Worm (Caenorhabditis elegans): ENCODE data around the gene srg-3.

The srg-3 gene

ce11 chrIII:6278301-6278827, 8.2 kb upstream of the srg-3 start, which contains the start of gene C18F10.7:
Gene C18F10.7 (minus strand): TSS chrIII:6278351.
- TF ChIP-seq pqm-1 (tag; optimal IDR thresholded peaks at IDR 0.05) = no peak
- TF ChIP-seq dmd-8 (GFP tag; IDR thresholded peaks at IDR 0.05) = no peak
- TF ChIP-seq vab-7 (GFP tag; IDR thresholded peaks at IDR 0.05) = no peak
- no peak for TF ChIP-seq F26F4.8 (GFP tag; conservative IDR thresholded peaks at IDR 0.05)
- TF ChIP-seq aly-2 (tag; optimal IDR thresholded peaks at IDR 0.05) = no peak
- TF ChIP-seq spr-1 (tag; optimal IDR thresholded peaks at IDR 0.05) = peak; percentile 13
- 0 out of 2 replicates have a peak, but pooled peaks have one; percentile 31 for TF ChIP-seq php-3 (GFP tag; IDR thresholded peaks at IDR 0.05)
- no peak for TF ChIP-seq nhr-25 (tag; optimal IDR thresholded peaks at IDR 0.05; ENCODE audit: borderline replicate concordance, insufficient read depth)
- TF ChIP-seq Y48G9A.11 (GFP tag; IDR thresholded peaks at IDR 0.05) = peak; percentile 53
- no peak for TF ChIP-seq mxl-2 (GFP tag; conservative IDR thresholded peaks at IDR 0.05)
- TF ChIP-seq daf-16 (GFP tag; optimal IDR thresholded peaks at IDR 0.05) = no peak
- no peak for TF ChIP-seq daf-16 (tag; optimal IDR thresholded peaks at IDR 0.05)
- no peak for TF ChIP-seq lin-13 (GFP tag; optimal IDR thresholded peaks at IDR 0.05)
- no peak for TF ChIP-seq F44E2.7 (GFP tag; IDR thresholded peaks at IDR 0.05)
- no peak for TF ChIP-seq lin-29 (GFP tag; IDR thresholded peaks at IDR 0.05)
- no peak for TF ChIP-seq nhr-76 (tag; optimal IDR thresholded peaks at IDR 0.05)
- TF ChIP-seq daf-8 (GFP tag; IDR thresholded peaks at IDR 0.05) = no peak
- TF ChIP-seq aha-1 (tag) = peak; percentile 94
- TF ChIP-seq snpc-4 (tag; optimal IDR thresholded peaks at IDR 0.05) = no peak
- no peak for TF ChIP-seq zfp-3 (GFP tag; conservative IDR thresholded peaks at IDR 0.05)
- TF ChIP-seq F10B5.3 (tag; optimal IDR thresholded peaks at IDR 0.05) = no peak
- TF ChIP-seq nhr-6 (tag; optimal IDR thresholded peaks at IDR 0.05) = peak; percentile 21
- TF ChIP-seq duxl-1 (tag; optimal IDR thresholded peaks at IDR 0.05; ENCODE audit: poor library complexity) = no peak
- no peak for TF ChIP-seq hif-1 (tag; optimal IDR thresholded peaks at IDR 0.05)
- TF ChIP-seq zip-11 (GFP tag; IDR thresholded peaks at IDR 0.05) = no peak
- no peak for TF ChIP-seq lin-39 (tag; optimal IDR thresholded peaks at IDR 0.05)
- TF ChIP-seq mdl-1 (tag; optimal IDR thresholded peaks at IDR 0.05) = peak; percentile 84 to 94
- no peak for TF ChIP-seq ZK546.5 (tag; optimal IDR thresholded peaks at IDR 0.05)
- peak; percentile 1 for TF ChIP-seq nhr-102 (tag; optimal IDR thresholded peaks at IDR 0.05)
- TF ChIP-seq mes-2 (tag; optimal IDR thresholded peaks at IDR 0.05; ENCODE audit: poor library complexity, severe bottlenecking) = peak; percentile 49
- TF ChIP-seq dmd-9 (GFP tag; IDR thresholded peaks at IDR 0.05) = no peak
- TF ChIP-seq D1046.2 (GFP tag; IDR thresholded peaks at IDR 0.05) = no peak
- TF ChIP-seq lin-1 (GFP tag; IDR thresholded peaks at IDR 0.05) = no peak
- TF ChIP-seq nhr-111 (GFP tag; optimal IDR thresholded peaks at IDR 0.05) = no peak
- TF ChIP-seq unc-62 (GFP tag; optimal IDR thresholded peaks at IDR 0.05 in 1 of 2) = peak in 1 of 2 experiments; percentile 70
- no peak for TF ChIP-seq unc-62 (tag; optimal IDR thresholded peaks at IDR 0.05)
- TF ChIP-seq ama-1 (optimal IDR thresholded peaks at IDR 0.05) = no peak
- no peak for TF ChIP-seq ceh-28 (tag; optimal IDR thresholded peaks at IDR 0.05)
- no peak for TF ChIP-seq daf-12 (tag; optimal IDR thresholded peaks at IDR 0.05)
- no peak for TF ChIP-seq attf-4 (tag; optimal IDR thresholded peaks at IDR 0.05)
- no peak for TF ChIP-seq dve-1 (tag; optimal IDR thresholded peaks at IDR 0.05; ENCODE audit: insufficient read depth)
- TF ChIP-seq T26A8.4 (GFP tag; IDR thresholded peaks at IDR 0.05) = no peak
- TF ChIP-seq ztf-7 (tag; optimal IDR thresholded peaks at IDR 0.05) = no peak
- TF ChIP-seq tag-97 (GFP tag; IDR thresholded peaks at IDR 0.05) = no peak
- no peak for TF ChIP-seq mxl-3 (GFP tag; optimal IDR thresholded peaks at IDR 0.05)
- no peak for TF ChIP-seq mep-1 (tag; optimal IDR thresholded peaks at IDR 0.05)
- no peak for TF ChIP-seq ceh-62 (tag; optimal IDR thresholded peaks at IDR 0.05)
- no peak for TF ChIP-seq lim-7 (GFP tag; IDR thresholded peaks at IDR 0.05)
- TF ChIP-seq ceh-82 (tag; optimal IDR thresholded peaks at IDR 0.05) = no peak
- TF ChIP-seq F37D6.2 (tag; optimal IDR thresholded peaks at IDR 0.05) = no peak
- TF ChIP-seq nhr-77 (tag; optimal IDR thresholded peaks at IDR 0.05) = no peak
- peak; percentile 8 for TF ChIP-seq F49E8.2 (tag; optimal IDR thresholded peaks at IDR 0.05; ENCODE audit: borderline replicate concordance)
- TF ChIP-seq dpl-1 (GFP tag; optimal IDR thresholded peaks at IDR 0.05) = peak; percentile 42

All from whole organism, L4 larva.